Fruit fly (Drosophila melanogaster): Measurements from ENCODE around the gene CG42637.
A peak's percentile ranks its signal among the peaks of the same experiment; 100 is the strongest.

CG42637 gene

DNA sequence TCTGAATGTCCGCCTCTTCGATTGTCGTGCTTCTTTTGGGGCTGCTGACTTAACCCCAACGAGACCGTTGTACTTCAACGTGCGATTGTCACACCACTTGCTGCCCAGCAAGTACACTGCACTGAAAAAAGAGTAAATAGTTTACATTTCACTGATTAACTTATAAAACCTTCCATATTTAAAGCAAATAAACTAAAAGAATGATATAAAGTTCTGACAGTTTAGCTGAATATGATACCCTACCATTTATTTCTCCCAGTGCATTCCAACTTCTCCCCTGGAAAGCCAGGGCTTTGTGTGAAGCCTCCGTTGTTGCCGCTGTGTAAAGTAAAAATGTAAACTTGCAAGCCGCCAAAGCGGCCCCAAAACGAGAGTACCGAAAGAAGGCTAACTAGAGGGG lies 119.1 kb downstream of the CG42637 start (continued):
- peak; percentile 35 for TF ChIP-seq CG7839 (tag; optimal IDR thresholded peaks at IDR 0.05)
- no peak for TF ChIP-seq ro (GFP tag; IDR thresholded peaks at IDR 0.05)
- no peak for TF ChIP-seq tup (GFP tag; optimal IDR thresholded peaks at IDR 0.05)
- no peak for TF ChIP-seq CG7786 (GFP tag; optimal IDR thresholded peaks at IDR 0.05)
- TF ChIP-seq grau (tag; optimal IDR thresholded peaks at IDR 0.05): peak; percentile 4
- TF ChIP-seq CG42726 (GFP tag; IDR thresholded peaks at IDR 0.05; ENCODE audit: partially characterized antibody): no peak
- no peak for TF ChIP-seq CG12299 (tag; optimal IDR thresholded peaks at IDR 0.05)
- TF ChIP-seq knrl (GFP tag; IDR thresholded peaks at IDR 0.05; ENCODE audit: partially characterized antibody): no peak
- peak; percentile 21 for TF ChIP-seq pnt (GFP tag; optimal IDR thresholded peaks at IDR 0.05)
- peak; percentile 30 for TF ChIP-seq Sox102F (GFP tag; optimal IDR thresholded peaks at IDR 0.05)
- no peak for TF ChIP-seq bowl (GFP tag; IDR thresholded peaks at IDR 0.05)

DNA sequence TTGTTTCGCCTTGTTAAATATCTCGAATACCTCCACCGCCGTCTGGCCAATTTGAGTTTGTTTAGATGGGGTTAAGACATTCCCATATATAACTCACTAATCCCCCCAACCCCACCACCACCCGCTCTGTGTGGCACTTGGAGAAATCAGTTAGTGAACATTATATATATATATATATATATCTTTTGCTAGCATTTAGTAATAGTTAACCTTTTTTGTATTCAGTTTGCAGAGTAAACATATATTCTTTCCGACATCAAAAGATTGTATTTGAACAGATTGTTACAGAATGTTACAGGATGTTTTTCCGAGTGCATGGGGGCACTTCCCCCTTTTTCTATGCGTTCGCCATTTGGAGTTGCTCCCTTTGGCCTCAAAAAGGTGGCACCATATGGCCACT lies 122.9 kb downstream of the CG42637 start:
- TF ChIP-seq Sox102F (GFP tag; optimal IDR thresholded peaks at IDR 0.05) (peak; percentile 60), CG11247 (GFP tag; IDR thresholded peaks at IDR 0.05) (no peak), Opbp (GFP tag; IDR thresholded peaks at IDR 0.05; ENCODE audit: partially characterized antibody) (no peak), btn (GFP tag; optimal IDR thresholded peaks at IDR 0.05) (no peak), CG10543 (GFP tag; optimal IDR thresholded peaks at IDR 0.05) (no peak), mirr (GFP tag; optimal IDR thresholded peaks at IDR 0.05) (no peak), NFAT (GFP tag; IDR thresholded peaks at IDR 0.05) (no peak), grau (tag; optimal IDR thresholded peaks at IDR 0.05) (peak; percentile 34), CG12391 (tag; optimal IDR thresholded peaks at IDR 0.05) (peak; percentile 50), CG8924 (tag; optimal IDR thresholded peaks at IDR 0.05) (peak; percentile 33), sd (tag; optimal IDR thresholded peaks at IDR 0.05) (peak; percentile 11), CTCF (GFP tag; optimal IDR thresholded peaks at IDR 0.05) (no peak), pnt (GFP tag; optimal IDR thresholded peaks at IDR 0.05) (no peak), zen (tag; optimal IDR thresholded peaks at IDR 0.05) (no peak), CG6272 (GFP tag; IDR thresholded peaks at IDR 0.05) (no peak), CG18599 (GFP tag; optimal IDR thresholded peaks at IDR 0.05) (peak; percentile 23), Dek (tag; optimal IDR thresholded peaks at IDR 0.05) (no peak), Xrp1 (GFP tag; IDR thresholded peaks at IDR 0.05) (peak; percentile 68), exex (tag; optimal IDR thresholded peaks at IDR 0.05) (no peak), CG18262 (tag; optimal IDR thresholded peaks at IDR 0.05) (peak; percentile 59), lab (GFP tag; optimal IDR thresholded peaks at IDR 0.05) (peak; percentile 51), CG3838 (GFP tag; optimal IDR thresholded peaks at IDR 0.05) (no peak), BtbVII (GFP tag; optimal IDR thresholded peaks at IDR 0.05) (no peak), nmo (GFP tag; optimal IDR thresholded peaks at IDR 0.05) (peak; percentile 49), CG11085 (GFP tag; IDR thresholded peaks at IDR 0.05) (no peak), CG7928 (GFP tag; optimal IDR thresholded peaks at IDR 0.05) (no peak), tna (GFP tag; IDR thresholded peaks at IDR 0.05; ENCODE audit: partially characterized antibody) (no peak), Hr39 (optimal IDR thresholded peaks at IDR 0.05) (no peak), CG4424 (GFP tag; optimal IDR thresholded peaks at IDR 0.05) (peak; percentile 43), Dad (GFP tag; optimal IDR thresholded peaks at IDR 0.05) (no peak), CG12659 (GFP tag; optimal IDR thresholded peaks at IDR 0.05) (peak; percentile 27), row (GFP tag; IDR thresholded peaks at IDR 0.05) (peak; percentile 68), Awh (GFP tag; IDR thresholded peaks at IDR 0.05) (0 out of 2 replicates have a peak, but pooled peaks have one; percentile 28), CkIIα-i1 (GFP tag; IDR thresholded peaks at IDR 0.05) (no peak), Sox100B (GFP tag; optimal IDR thresholded peaks at IDR 0.05) (peak; percentile 13), tx (GFP tag; optimal IDR thresholded peaks at IDR 0.05) (no peak), zfh1 (GFP tag; IDR thresholded peaks at IDR 0.05) (peak; percentile 68; the same call in 2 of the 3 replicates), dm (GFP tag; optimal IDR thresholded peaks at IDR 0.05) (no peak), dati (GFP tag; IDR thresholded peaks at IDR 0.05) (0 out of 2 replicates have a peak, but pooled peaks have one; percentile 24), NC2β (GFP tag; optimal IDR thresholded peaks at IDR 0.05) (no peak), slbo (GFP tag; IDR thresholded peaks at IDR 0.05) (peak; percentile 34; the same call in 1 of the 2 replicates), Mrtf (GFP tag; IDR thresholded peaks at IDR 0.05) (peak; percentile 41; the same call in 1 of the 3 replicates)
